Worm (Caenorhabditis elegans) whole organism, L1 larva: Measurements from ENCODE around the gene tsp-10.

Experiments
- C16A3.4 ChIP-seq: fragments of 150-350 bp; optimal IDR thresholded peaks from 2 replicates; lab custom pipeline; 2014; ENCODE audit warnings: missing biosample characterization, missing genetic modification characterization
- F16B12.6 ChIP-seq: fragments of 150-350 bp; optimal IDR thresholded peaks from 2 replicates; lab custom pipeline; 2014; ENCODE audit warnings: missing biosample characterization, missing genetic modification characterization
- aly-2 ChIP-seq: fragments of 150-350 bp; optimal IDR thresholded peaks from 2 replicates; lab custom pipeline; 2014; ENCODE audit warnings: missing biosample characterization, missing genetic modification characterization
- ceh-8 ChIP-seq: fragments of 200-800 bp; sonication (Bioruptor generic); optimal IDR thresholded peaks from 2 replicates; lab custom pipeline; 2018; ENCODE audit warnings: mild to moderate bottlenecking, missing genetic modification characterization, moderate library complexity, missing compliant biosample characterization
- ceh-90 ChIP-seq: sonication (generic microtip); optimal IDR thresholded peaks from 2 replicates; lab custom pipeline; 2016; ENCODE audit warnings: missing genetic modification characterization, missing compliant biosample characterization
- ces-1 ChIP-seq: fragments of 150-350 bp; optimal IDR thresholded peaks from 2 replicates; lab custom pipeline; 2014; ENCODE audit warnings: missing biosample characterization, missing genetic modification reagents, missing genetic modification characterization
- efl-1 ChIP-seq, 4 experiments: fragments of 150-350 bp; optimal IDR thresholded peaks in 3 of 4; peaks in 1 of 4; 1 replicate in 1 of 4; 2 replicates in 3 of 4; lab custom pipeline; 2014; ENCODE audit warnings: missing biosample characterization in 2 of 4, missing genetic modification characterization in 2 of 4, missing genetic modification reagents in 2 of 4
- egl-27 ChIP-seq, 2 experiments: fragments of 150-350 bp in 1 of 2; sonication (generic microtip); optimal IDR thresholded peaks; 3 replicates each; lab custom pipeline; 2017 to 2018; ENCODE audit warnings: missing biosample characterization in 2 of 2, missing genetic modification characterization in 2 of 2, missing genetic modification reagents in 2 of 2
- elt-2 ChIP-seq: sonication (generic microtip); optimal IDR thresholded peaks from 2 replicates; lab custom pipeline; 2016; ENCODE audit warnings: missing genetic modification characterization, mild to moderate bottlenecking, inconsistent platforms, missing compliant biosample characterization, missing genetic modification reagents
- fkh-4 ChIP-seq: sonication (generic microtip); optimal IDR thresholded peaks from 2 replicates; lab custom pipeline; 2016; ENCODE audit warnings: missing compliant biosample characterization, missing genetic modification characterization, borderline replicate concordance
- hpl-2 ChIP-seq: fragments of 150-350 bp; optimal IDR thresholded peaks from 2 replicates; lab custom pipeline; 2014; ENCODE audit warnings: missing biosample characterization, missing genetic modification reagents, missing genetic modification characterization
- isw-1 ChIP-seq: fragments of 200-800 bp; sonication (Bioruptor generic); IDR thresholded peaks from 2 replicates; pipeline ENCODE4 v1.3.6; 2022; ENCODE audit warnings: missing genetic modification characterization, missing compliant biosample characterization
- lin-14 ChIP-seq: fragments of 200-800 bp; sonication (Bioruptor generic); optimal IDR thresholded peaks from 2 replicates; lab custom pipeline; 2018; ENCODE audit warnings: mild to moderate bottlenecking, missing genetic modification characterization, moderate library complexity, missing compliant biosample characterization
- lin-15B ChIP-seq: fragments of 150-350 bp; sonication (generic microtip); optimal IDR thresholded peaks from 3 replicates; lab custom pipeline; 2014; ENCODE audit warnings: missing biosample characterization, missing genetic modification characterization
- mdl-1 ChIP-seq, 2 experiments: fragments of 150-350 bp; optimal IDR thresholded peaks; 2 replicates each; lab custom pipeline; 2014 to 2017; ENCODE audit warnings: missing biosample characterization in 2 of 2, missing genetic modification characterization in 2 of 2, inconsistent platforms in 1 of 2
- nhr-19 ChIP-seq: fragments of 200-800 bp; sonication (Bioruptor generic); conservative IDR thresholded peaks from 2 replicates; pipeline ENCODE4 v1.3.6; 2022; ENCODE audit warnings: missing genetic modification characterization, missing compliant biosample characterization
- nhr-20 ChIP-seq: sonication (generic microtip); optimal IDR thresholded peaks from 2 replicates; lab custom pipeline; 2016; ENCODE audit warnings: mild to moderate bottlenecking, missing genetic modification characterization, missing compliant biosample characterization
- nhr-237 ChIP-seq: fragments of 150-350 bp; optimal IDR thresholded peaks from 2 replicates; lab custom pipeline; 2014; ENCODE audit warnings: missing biosample characterization, missing genetic modification characterization
- nhr-76 ChIP-seq: sonication (generic microtip); optimal IDR thresholded peaks from 2 replicates; lab custom pipeline; 2017; ENCODE audit warnings: missing biosample characterization, missing genetic modification characterization
- nhr-77 ChIP-seq: fragments of 150-350 bp; optimal IDR thresholded peaks from 2 replicates; lab custom pipeline; 2014; ENCODE audit warnings: missing biosample characterization, missing genetic modification characterization
- nhr-84 ChIP-seq: sonication (generic microtip); optimal IDR thresholded peaks from 2 replicates; lab custom pipeline; 2017; ENCODE audit warnings: missing biosample characterization, missing genetic modification characterization
- pag-3 ChIP-seq: sonication (generic microtip); optimal IDR thresholded peaks from 2 replicates; lab custom pipeline; 2017; ENCODE audit warnings: missing genetic modification characterization, mild to moderate bottlenecking, missing compliant biosample characterization, antibody characterized with exemption, borderline replicate concordance; ENCODE audit not compliant: insufficient read depth
- pqm-1 ChIP-seq: sonication (generic microtip); optimal IDR thresholded peaks from 3 replicates; lab custom pipeline; 2017; ENCODE audit warnings: missing biosample characterization, missing genetic modification characterization
- skn-1 ChIP-seq: fragments of 150-350 bp; optimal IDR thresholded peaks from 2 replicates; lab custom pipeline; 2014; ENCODE audit warnings: missing biosample characterization, missing genetic modification characterization
- snu-23 ChIP-seq: sonication (generic microtip); optimal IDR thresholded peaks from 2 replicates; lab custom pipeline; 2016; ENCODE audit warnings: missing genetic modification characterization, missing compliant biosample characterization
- swsn-7 ChIP-seq: sonication (generic microtip); optimal IDR thresholded peaks from 2 replicates; lab custom pipeline; 2016; ENCODE audit warnings: missing genetic modification characterization, missing compliant biosample characterization
- unc-130 ChIP-seq: fragments of 150-350 bp; optimal IDR thresholded peaks from 2 replicates; lab custom pipeline; 2017; ENCODE audit warnings: missing biosample characterization, missing genetic modification characterization, inconsistent platforms
- vab-15 ChIP-seq: sonication (generic microtip); optimal IDR thresholded peaks from 2 replicates; lab custom pipeline; 2017; ENCODE audit warnings: missing genotype, mild to moderate bottlenecking, missing genetic modification characterization, missing compliant biosample characterization

The tsp-10 gene

DNA sequence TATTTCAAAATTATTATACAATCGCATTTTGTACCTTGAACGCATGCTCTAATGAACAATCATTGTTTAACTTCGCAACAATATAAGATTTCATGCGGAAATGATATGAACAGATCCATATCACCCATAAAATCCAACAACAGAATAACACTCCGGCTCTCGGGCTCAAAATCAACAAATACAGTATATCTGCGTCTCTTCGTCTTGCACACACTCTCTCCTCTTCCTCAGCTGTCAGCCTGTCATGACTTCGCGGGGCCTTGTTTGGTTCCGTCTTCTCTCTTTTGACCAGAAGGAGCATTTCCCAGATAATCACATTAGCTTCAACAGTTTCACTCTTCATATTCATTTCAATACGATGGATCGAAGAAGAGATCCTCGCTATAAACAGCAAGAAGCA, 37.8 kb downstream of the tsp-10 start, which contains the start of gene F41G3.3:
Gene F41G3.3 (plus strand): TSS at position 301 of the 400 bp plus-strand sequence.
- no peak for TF ChIP-seq nhr-237 (tag; lab: Kevin White, UChicago)
- no peak for TF ChIP-seq aly-2
- TF ChIP-seq F16B12.6 (tag; lab: Kevin White, UChicago), result no peak
- TF ChIP-seq ces-1 (GFP tag; lab: Kevin White, UChicago), result no peak
- no peak for TF ChIP-seq lin-14 (GFP tag; lab: Kevin White, UChicago)
- TF ChIP-seq isw-1 (GFP tag; lab: Robert Waterston, UW), result no peak
- no peak for TF ChIP-seq nhr-20 (tag; lab: Kevin White, UChicago)
- no peak for TF ChIP-seq elt-2
- no peak for TF ChIP-seq ceh-90
- TF ChIP-seq fkh-4, result no peak

DNA sequence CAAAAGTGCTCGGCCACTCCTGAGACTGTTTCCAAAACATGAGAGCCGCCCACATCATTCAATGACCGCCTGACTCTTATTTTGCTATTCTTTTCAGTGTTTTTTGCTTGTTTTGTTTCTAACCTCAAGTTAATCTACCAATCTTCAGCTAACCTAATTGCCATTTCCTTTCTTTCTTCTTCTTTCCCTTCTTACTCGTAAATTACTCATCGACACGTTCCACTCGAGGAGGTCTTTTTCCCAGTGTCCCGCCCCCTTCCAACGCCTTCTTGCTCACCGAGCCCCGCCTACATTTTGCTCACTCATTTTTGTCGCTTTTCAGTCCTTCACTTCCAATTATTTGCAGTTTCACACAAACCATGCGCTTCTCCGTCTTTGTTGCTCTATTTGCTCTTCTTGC, 46.3 kb downstream of the tsp-10 start, which contains the start of gene nlp-50:
Gene nlp-50 (plus strand): TSS at position 301 of the 400 bp plus-strand sequence.
- TF ChIP-seq lin-14 (GFP tag; lab: Kevin White, UChicago) (peak; percentile 2), pqm-1 (tag; lab: Kevin White, UChicago) (no peak)

DNA sequence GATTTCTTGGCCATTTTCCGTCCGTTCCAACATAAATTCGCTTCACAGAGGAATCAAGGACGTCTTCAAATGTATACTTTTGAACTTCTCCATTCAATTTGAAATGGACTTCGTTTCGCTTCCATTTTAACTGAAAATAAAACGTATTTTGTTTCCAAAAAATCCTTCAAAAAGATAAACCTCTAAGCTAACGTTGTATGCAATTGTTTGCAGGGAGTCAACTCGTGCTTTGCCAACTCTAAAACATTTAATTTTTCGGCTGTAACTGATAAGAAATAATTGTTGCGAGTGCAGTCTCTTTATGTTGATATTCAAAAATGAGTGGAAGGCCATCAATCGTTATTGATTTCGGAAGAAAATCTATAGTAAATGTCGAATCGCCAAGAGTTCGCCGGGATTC, 49.6 kb downstream of the tsp-10 start, which contains the start of gene F41G3.18:
Gene F41G3.18 (plus strand): TSS at position 301 of the 400 bp plus-strand sequence.
- TF ChIP-seq lin-15B (tag; lab: Kevin White, UChicago) (no peak), nhr-77 (tag; lab: Kevin White, UChicago) (no peak), C16A3.4 (tag; lab: Kevin White, UChicago) (no peak), swsn-7 (tag; lab: Kevin White, UChicago) (no peak), ceh-8 (GFP tag; lab: Kevin White, UChicago) (no peak), nhr-84 (tag; lab: Kevin White, UChicago) (no peak), pag-3 (tag; lab: Kevin White, UChicago) (no peak), snu-23 (GFP tag; lab: Kevin White, UChicago) (no peak), mdl-1 (tag; optimal IDR thresholded peaks at IDR 0.05; lab: Kevin White, UChicago) (no peak), egl-27 (tag; optimal IDR thresholded peaks at IDR 0.05; lab: Kevin White, UChicago) (no peak), vab-15 (tag; lab: Kevin White, UChicago) (no peak), unc-130 (tag; lab: Kevin White, UChicago) (no peak), skn-1 (tag; lab: Kevin White, UChicago) (no peak), nhr-237 (tag; lab: Kevin White, UChicago) (no peak), hpl-2 (GFP tag; lab: Kevin White, UChicago) (no peak), efl-1 (optimal IDR thresholded peaks at IDR 0.05; lab: Kevin White, UChicago) (no peak), efl-1 (GFP tag; optimal IDR thresholded peaks at IDR 0.05 in 1 of 2; lab: Kevin White, UChicago) (no peak), nhr-76 (tag; lab: Kevin White, UChicago) (no peak), nhr-19 (GFP tag; lab: Robert Waterston, UW) (no peak), ceh-90 (no peak)
